Worm (Caenorhabditis elegans) whole organism, L4/young adult: ENCODE results near the gene ergi-1.

Source experiments
- W03F9.2 ChIP-seq: fragments of 150-350 bp; optimal IDR thresholded peaks from 2 replicates; lab custom pipeline; 2014; ENCODE audit warnings: missing biosample characterization, missing genetic modification characterization
- dao-5 ChIP-seq: sonication (generic microtip); optimal IDR thresholded peaks from 2 replicates; lab custom pipeline; 2016; ENCODE audit warnings: missing genotype, missing genetic modification characterization, moderate library complexity, missing compliant biosample characterization
- him-1 ChIP-seq: sonication (generic microtip); optimal IDR thresholded peaks from 2 replicates; lab custom pipeline; 2016; ENCODE audit warnings: missing genotype, missing genetic modification reagents, missing genetic modification characterization, missing compliant biosample characterization

DNA sequence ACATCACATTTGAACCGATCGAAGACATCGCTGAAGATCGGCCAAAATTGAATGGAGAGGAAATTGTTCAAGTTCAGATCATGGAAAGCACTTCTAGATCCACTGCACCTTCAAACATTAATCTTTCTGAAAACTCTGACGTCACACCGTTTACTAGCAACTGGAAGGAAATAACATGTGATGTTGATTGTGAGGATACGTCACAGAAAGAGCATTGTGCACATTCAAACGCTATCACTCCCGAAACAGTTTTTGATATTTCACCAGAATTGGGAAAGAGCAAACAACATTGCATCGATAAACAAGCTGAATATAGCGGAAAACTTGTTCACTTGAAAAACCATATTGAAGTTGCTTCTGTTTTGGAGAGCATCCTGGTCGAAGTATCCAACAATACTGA, 13.5 kb downstream of the ergi-1 start:
- TF ChIP-seq W03F9.2 (no peak), him-1 (tag; lab: Kevin White, UChicago) (no peak), dao-5 (no peak)
